Fruit fly (Drosophila melanogaster) ovary, adult (tissue): ENCODE measurements around the gene CG13084.

ENCODE experiments used
- CG17801 ChIP-seq: fragments of 200-800 bp; optimal IDR thresholded peaks from 2 replicates; lab custom pipeline; 2019; ENCODE audit warnings: missing biosample characterization, mild to moderate bottlenecking, missing genetic modification characterization, moderate library complexity; ENCODE audit not compliant: partially characterized antibody

CG13084 gene

dm6 chr2L:19484539-19484938, at the start of gene CG13084, which contains the start of gene CG10195:
Gene CG13084, plus strand, starts transcription at chr2L:19484930.
Gene CG10195, minus strand, starts transcription at chr2L:19484705.
- TF ChIP-seq CG17801: no peak

dm6 chr2L:19438685-19439597, 45.8 kb upstream of the CG13084 start:
- no peak for TF ChIP-seq CG17801

dm6 chr2L:19439598-19440230, 45.0 kb upstream of the CG13084 start:
- no peak for TF ChIP-seq CG17801

dm6 chr2L:19440285-19440684, 44.4 kb upstream of the CG13084 start:
- no peak for TF ChIP-seq CG17801

dm6 chr2L:19440732-19441131, 44.0 kb upstream of the CG13084 start:
- no peak for TF ChIP-seq CG17801

- TF ChIP-seq CG17801: no peak
Observed at dm6 chr2L:19441339-19441738, 43.4 kb upstream of the CG13084 start.

- TF ChIP-seq CG17801: no peak
Observed at dm6 chr2L:19441791-19442190, 42.9 kb upstream of the CG13084 start, which contains the start of gene RanGAP. Gene RanGAP, plus strand, starts transcription at chr2L:19441959.

dm6 chr2L:19442627-19443026, 42.1 kb upstream of the CG13084 start, which contains the start of gene CG10237:
Gene CG10237, minus strand, starts transcription at chr2L:19442727.
- TF ChIP-seq CG17801: no peak

- peak; percentile 89 for TF ChIP-seq CG17801
Observed at dm6 chr2L:19444734-19445140, 40.0 kb upstream of the CG13084 start, which contains the start of gene Hs2st. Gene Hs2st, minus strand, starts transcription at chr2L:19444750.

dm6 chr2L:19452535-19453317, 32.0 kb upstream of the CG13084 start:
- TF ChIP-seq CG17801: no peak

dm6 chr2L:19453381-19453780, 31.3 kb upstream of the CG13084 start, which contains the start of gene Top2:
Gene Top2, minus strand, starts transcription at chr2L:19453490.
- peak; percentile 3 for TF ChIP-seq CG17801

- no peak for TF ChIP-seq CG17801
Observed at dm6 chr2L:19454070-19454751, 30.5 kb upstream of the CG13084 start, which contains the start of gene CG10026. Gene CG10026, plus strand, starts transcription at chr2L:19454256.

dm6 chr2L:19455209-19455608, 29.5 kb upstream of the CG13084 start:
- TF ChIP-seq CG17801: no peak

dm6 chr2L:19455723-19456122, 29.0 kb upstream of the CG13084 start:
- TF ChIP-seq CG17801: no peak

- no peak for TF ChIP-seq CG17801
Observed at dm6 chr2L:19457890-19458580, 26.7 kb upstream of the CG13084 start.
